Worm (Caenorhabditis elegans): ENCODE results near the gene cyl-1.

cyl-1 gene

DNA sequence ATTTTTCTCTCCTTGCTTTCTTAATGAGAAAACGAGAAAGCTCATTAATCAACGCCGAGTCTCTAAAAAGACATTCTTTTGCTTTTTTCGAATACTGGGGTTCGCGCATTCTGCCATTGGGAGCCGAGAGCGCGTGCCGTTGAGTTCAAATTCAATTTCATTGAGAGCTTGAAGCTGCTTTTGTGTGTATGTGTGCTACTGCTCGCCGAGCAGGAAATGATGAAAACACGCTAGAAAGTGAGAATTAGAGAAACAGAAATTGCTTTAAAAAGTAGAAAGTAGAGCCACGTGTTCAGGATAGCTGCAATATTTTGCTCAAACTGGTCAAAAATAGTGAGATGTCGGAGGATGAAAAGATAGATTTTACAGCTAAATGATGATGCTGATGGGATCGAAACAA is 32.2 kb upstream of the cyl-1 start (continued):
- no peak for TF ChIP-seq lin-15B (tag; optimal IDR thresholded peaks at IDR 0.05)
- TF ChIP-seq ceh-82 (tag; optimal IDR thresholded peaks at IDR 0.05), result no peak
- no peak for TF ChIP-seq D1046.2 (GFP tag; IDR thresholded peaks at IDR 0.05)
- TF ChIP-seq ama-1 (optimal IDR thresholded peaks at IDR 0.05), result no peak
- TF ChIP-seq set-16 (GFP tag; IDR thresholded peaks at IDR 0.05), result no peak
- TF ChIP-seq unc-39 (tag; optimal IDR thresholded peaks at IDR 0.05), result no peak
- no peak for TF ChIP-seq unc-62 (GFP tag; optimal IDR thresholded peaks at IDR 0.05 in 1 of 2)
- no peak for TF ChIP-seq unc-62 (tag; optimal IDR thresholded peaks at IDR 0.05)
- no peak for TF ChIP-seq nhr-77 (tag; optimal IDR thresholded peaks at IDR 0.05)
- no peak for TF ChIP-seq attf-4 (tag; optimal IDR thresholded peaks at IDR 0.05)
- TF ChIP-seq lin-13 (GFP tag; optimal IDR thresholded peaks at IDR 0.05), result no peak
- TF ChIP-seq mes-2 (tag; optimal IDR thresholded peaks at IDR 0.05; ENCODE audit: poor library complexity, severe bottlenecking), result no peak
- no peak for TF ChIP-seq nhr-28 (tag; optimal IDR thresholded peaks at IDR 0.05)
- TF ChIP-seq ceh-28 (tag; optimal IDR thresholded peaks at IDR 0.05), result no peak
- TF ChIP-seq hmg-1.1 (GFP tag; IDR thresholded peaks at IDR 0.05), result no peak
- TF ChIP-seq nhr-10 (tag; optimal IDR thresholded peaks at IDR 0.05), result no peak
- TF ChIP-seq nhr-11 (tag; optimal IDR thresholded peaks at IDR 0.05), result peak; percentile 2
- TF ChIP-seq gei-8 (GFP tag; optimal IDR thresholded peaks at IDR 0.05), result no peak
- no peak for TF ChIP-seq duxl-1 (tag; optimal IDR thresholded peaks at IDR 0.05; ENCODE audit: poor library complexity)
- TF ChIP-seq lim-7 (GFP tag; IDR thresholded peaks at IDR 0.05), result no peak
- no peak for TF ChIP-seq vab-7 (GFP tag; IDR thresholded peaks at IDR 0.05)
- peak; percentile 82 for TF ChIP-seq aha-1 (tag)
- no peak for TF ChIP-seq T20F7.1 (GFP tag; optimal IDR thresholded peaks at IDR 0.05)
- TF ChIP-seq dmd-8 (GFP tag; IDR thresholded peaks at IDR 0.05), result no peak
- no peak for TF ChIP-seq egl-43 (GFP tag; IDR thresholded peaks at IDR 0.05)
- no peak for TF ChIP-seq dmd-9 (GFP tag; IDR thresholded peaks at IDR 0.05)
- no peak for TF ChIP-seq dve-1 (tag; optimal IDR thresholded peaks at IDR 0.05; ENCODE audit: insufficient read depth)
- peak in 1 of 2 experiments; percentile 68 for TF ChIP-seq mdl-1 (tag; optimal IDR thresholded peaks at IDR 0.05)
- TF ChIP-seq mxl-2 (GFP tag; conservative IDR thresholded peaks at IDR 0.05), result no peak
- no peak for TF ChIP-seq egl-27 (tag; optimal IDR thresholded peaks at IDR 0.05)
- TF ChIP-seq daf-8 (GFP tag; IDR thresholded peaks at IDR 0.05), result no peak
- TF ChIP-seq php-3 (GFP tag; IDR thresholded peaks at IDR 0.05), result no peak
- no peak for TF ChIP-seq cey-2 (tag; optimal IDR thresholded peaks at IDR 0.05; ENCODE audit: borderline replicate concordance, insufficient read depth)
- TF ChIP-seq nhr-76 (tag; optimal IDR thresholded peaks at IDR 0.05), result no peak
- no peak for TF ChIP-seq F10B5.3 (tag; optimal IDR thresholded peaks at IDR 0.05)
- no peak for TF ChIP-seq rbr-2 (tag; optimal IDR thresholded peaks at IDR 0.05)
- no peak for TF ChIP-seq Y105C5A.15 (GFP tag; IDR thresholded peaks at IDR 0.05)
- no peak for TF ChIP-seq F44E2.7 (GFP tag; IDR thresholded peaks at IDR 0.05)
- no peak for TF ChIP-seq saeg-2 (GFP tag; IDR thresholded peaks at IDR 0.05)
- TF ChIP-seq nhr-41 (GFP tag; IDR thresholded peaks at IDR 0.05), result no peak
- no peak for TF ChIP-seq ceh-20 (GFP tag; IDR thresholded peaks at IDR 0.05)
- no peak for TF ChIP-seq madf-5 (GFP tag; IDR thresholded peaks at IDR 0.05)
- no peak for TF ChIP-seq dpl-1 (GFP tag; optimal IDR thresholded peaks at IDR 0.05)
- TF ChIP-seq ZK337.2 (GFP tag; IDR thresholded peaks at IDR 0.05), result no peak
- TF ChIP-seq mdt-29 (GFP tag; IDR thresholded peaks at IDR 0.05), result no peak
- no peak for TF ChIP-seq ceh-62 (tag; optimal IDR thresholded peaks at IDR 0.05)
- TF ChIP-seq Y48G9A.11 (GFP tag; IDR thresholded peaks at IDR 0.05), result no peak
- TF ChIP-seq pha-4 (GFP tag; IDR thresholded peaks at IDR 0.05), result no peak
- TF ChIP-seq pha-4 (tag; optimal IDR thresholded peaks at IDR 0.05), result no peak
- TF ChIP-seq tag-97 (GFP tag; IDR thresholded peaks at IDR 0.05), result no peak
- TF ChIP-seq lin-29 (GFP tag; IDR thresholded peaks at IDR 0.05), result no peak
- TF ChIP-seq T26A8.4 (GFP tag; IDR thresholded peaks at IDR 0.05), result no peak
- no peak for TF ChIP-seq snpc-4 (tag; optimal IDR thresholded peaks at IDR 0.05)
- no peak for TF ChIP-seq nhr-48 (tag; optimal IDR thresholded peaks at IDR 0.05)

Measured in whole organism, L4 larva.